Worm (Caenorhabditis elegans) whole organism, young adult: ENCODE measurements around the gene F58F9.1.
A peak's percentile ranks its signal among the peaks of the same experiment; 100 is the strongest.

Experiments used
- C17E4.6 ChIP-seq: fragments of 200-800 bp; sonication (Bioruptor generic); IDR thresholded peaks from 2 replicates; pipeline ENCODE4 v1.3.6; 2022; ENCODE audit warnings: missing genetic modification reagents, missing genetic modification characterization, missing compliant biosample characterization
- F10E7.11 ChIP-seq: sonication (generic microtip); optimal IDR thresholded peaks from 2 replicates; lab custom pipeline; 2017; ENCODE audit warnings: mild to moderate bottlenecking, missing genetic modification characterization, moderate library complexity, missing compliant biosample characterization
- F49E8.2 ChIP-seq: sonication (generic microtip); optimal IDR thresholded peaks from 3 replicates; lab custom pipeline; 2017; ENCODE audit warnings: missing genetic modification characterization, mild to moderate bottlenecking, missing compliant biosample characterization, antibody characterized with exemption, moderate library complexity; ENCODE audit not compliant: insufficient read depth
- T26A5.8 ChIP-seq: sonication (generic microtip); optimal IDR thresholded peaks from 2 replicates; lab custom pipeline; 2016; ENCODE audit warnings: missing genetic modification characterization, missing compliant biosample characterization
- akir-1 ChIP-seq: fragments of 200-800 bp; sonication (Bioruptor generic); optimal IDR thresholded peaks from 2 replicates; lab custom pipeline; 2018; ENCODE audit warnings: mild to moderate bottlenecking, missing genetic modification characterization, moderate library complexity, missing compliant biosample characterization
- atf-7 ChIP-seq: sonication (generic microtip); optimal IDR thresholded peaks from 2 replicates; lab custom pipeline; 2017; ENCODE audit warnings: mild to moderate bottlenecking, missing genetic modification characterization, missing compliant biosample characterization
- bed-2 ChIP-seq: fragments of 200-800 bp; sonication (Bioruptor generic); IDR thresholded peaks from 2 replicates; pipeline ENCODE4 v1.3.6; 2022; ENCODE audit warnings: missing genetic modification reagents, missing genetic modification characterization, missing compliant biosample characterization
- cebp-1 ChIP-seq, 2 experiments: fragments of 200-800 bp in 1 of 2; sonication (Bioruptor generic) in 1 of 2; sonication (generic microtip) in 1 of 2; IDR thresholded peaks in 1 of 2; optimal IDR thresholded peaks in 1 of 2; 2 replicates each; pipeline versions ENCODE4 v1.3.6 to Lab custom; 2017 to 2022; ENCODE audit warnings: missing compliant biosample characterization in 2 of 2, missing genetic modification characterization in 2 of 2, mild to moderate bottlenecking in 1 of 2, missing genetic modification reagents in 1 of 2, moderate library complexity in 1 of 2
- hmg-20 ChIP-seq: fragments of 200-800 bp; sonication (Bioruptor generic); IDR thresholded peaks from 2 replicates; pipeline ENCODE4 v1.3.6; 2022; ENCODE audit warnings: missing genetic modification reagents, missing genetic modification characterization, missing compliant biosample characterization
- hrde-1 ChIP-seq: sonication (generic microtip); optimal IDR thresholded peaks from 2 replicates; lab custom pipeline; 2016; ENCODE audit warnings: missing genetic modification characterization, mild to moderate bottlenecking, missing compliant biosample characterization, moderate library complexity, missing genotype, missing genetic modification reagents, borderline replicate concordance
- lir-1 ChIP-seq: fragments of 200-800 bp; sonication (Bioruptor generic); conservative IDR thresholded peaks from 2 replicates; pipeline ENCODE4 v1.3.6; 2022; ENCODE audit warnings: missing genetic modification reagents, missing genetic modification characterization, missing compliant biosample characterization
- madf-10 ChIP-seq: sonication (generic microtip); optimal IDR thresholded peaks from 2 replicates; lab custom pipeline; 2016; ENCODE audit warnings: mild to moderate bottlenecking, missing genetic modification characterization, missing compliant biosample characterization
- nfya-2 ChIP-seq: fragments of 200-800 bp; sonication (Bioruptor generic); IDR thresholded peaks from 2 replicates; pipeline ENCODE4 v1.3.6; 2022; ENCODE audit warnings: missing genetic modification reagents, missing genetic modification characterization, missing compliant biosample characterization
- nhr-120 ChIP-seq: fragments of 200-800 bp; sonication (Bioruptor generic); IDR thresholded peaks from 2 replicates; pipeline ENCODE4 v1.3.6; 2022; ENCODE audit warnings: missing genetic modification characterization, missing compliant biosample characterization
- nhr-179 ChIP-seq: sonication (generic microtip); optimal IDR thresholded peaks from 2 replicates; lab custom pipeline; 2016; ENCODE audit warnings: mild to moderate bottlenecking, missing genetic modification characterization, missing compliant biosample characterization
- nhr-80 ChIP-seq: sonication (generic microtip); optimal IDR thresholded peaks from 2 replicates; lab custom pipeline; 2016; ENCODE audit warnings: missing genetic modification characterization, missing compliant biosample characterization
- nhr-90 ChIP-seq: sonication (generic microtip); optimal IDR thresholded peaks from 2 replicates; lab custom pipeline; 2016; ENCODE audit warnings: missing genotype, mild to moderate bottlenecking, missing genetic modification characterization, missing compliant biosample characterization
- rec-8 ChIP-seq, 2 experiments: sonication (generic microtip); optimal IDR thresholded peaks; 2 replicates each; lab custom pipeline; 2016; ENCODE audit warnings: mild to moderate bottlenecking in 2 of 2, missing genetic modification characterization in 2 of 2, missing genetic modification reagents in 2 of 2, missing genotype in 2 of 2, missing biosample characterization in 1 of 2, missing compliant biosample characterization in 1 of 2, moderate library complexity in 1 of 2
- repo-1 ChIP-seq: sonication (generic microtip); optimal IDR thresholded peaks from 2 replicates; lab custom pipeline; 2017; ENCODE audit warnings: mild to moderate bottlenecking, missing genetic modification characterization, missing compliant biosample characterization
- tbx-9 ChIP-seq: sonication (generic microtip); optimal IDR thresholded peaks from 2 replicates; lab custom pipeline; 2016; ENCODE audit warnings: borderline replicate concordance, missing genetic modification characterization, inconsistent platforms, missing compliant biosample characterization
- unc-130 ChIP-seq: sonication (generic microtip); optimal IDR thresholded peaks from 2 replicates; lab custom pipeline; 2016; ENCODE audit warnings: missing genetic modification reagents, missing genetic modification characterization, missing compliant biosample characterization
- zfh-2 ChIP-seq: fragments of 200-800 bp; sonication (Bioruptor generic); conservative IDR thresholded peaks from 2 replicates; pipeline ENCODE4 v1.3.6; 2022; ENCODE audit warnings: missing genetic modification reagents, missing genetic modification characterization, missing compliant biosample characterization
- ztf-18 ChIP-seq: sonication (generic microtip); optimal IDR thresholded peaks from 2 replicates; lab custom pipeline; 2016; ENCODE audit warnings: missing genotype, mild to moderate bottlenecking, missing genetic modification characterization, missing compliant biosample characterization
- ztf-25 ChIP-seq: fragments of 200-800 bp; sonication (Bioruptor generic); IDR thresholded peaks from 2 replicates; pipeline ENCODE4 v1.3.6; 2022; ENCODE audit warnings: missing genetic modification reagents, missing genetic modification characterization, missing compliant biosample characterization

The F58F9.1 gene

ce11 chrIV:6219429-6219828, 30.2 kb upstream of the F58F9.1 start, which contains the start of gene C49A9.4:
Gene C49A9.4 (plus strand): TSS chrIV:6219693.
- no peak for TF ChIP-seq cebp-1 (GFP tag; IDR thresholded peaks at IDR 0.05; lab: Robert Waterston, UW)
- no peak for TF ChIP-seq cebp-1 (tag; optimal IDR thresholded peaks at IDR 0.05; lab: Kevin White, UChicago)
- peak; percentile 58 for TF ChIP-seq nhr-80 (tag; lab: Kevin White, UChicago)

- TF ChIP-seq nhr-80 (tag; lab: Kevin White, UChicago) (peak; percentile 64), F49E8.2 (tag; lab: Kevin White, UChicago) (no peak), repo-1 (tag; lab: Kevin White, UChicago) (no peak)
Measured at ce11 chrIV:6221878-6222277, 27.8 kb upstream of the F58F9.1 start, which contains the start of gene C49A9.3. Gene C49A9.3 (plus strand): TSS chrIV:6222089.

- TF ChIP-seq nhr-80 (tag; lab: Kevin White, UChicago) (peak; percentile 38), F10E7.11 (no peak)
Measured at ce11 chrIV:6225143-6225542, 24.5 kb upstream of the F58F9.1 start, which contains the start of gene C49A9.2. Gene C49A9.2 (plus strand): TSS chrIV:6225443.

ce11 chrIV:6227974-6228373, 21.7 kb upstream of the F58F9.1 start, which contains the start of gene C49A9.1:
Gene C49A9.1 (plus strand): TSS chrIV:6228190.
- peak; percentile 19 for TF ChIP-seq nhr-80 (tag; lab: Kevin White, UChicago)
- no peak for TF ChIP-seq lir-1 (GFP tag; lab: Robert Waterston, UW)

- TF ChIP-seq T26A5.8 (tag; lab: Kevin White, UChicago) (no peak), bed-2 (GFP tag; lab: Robert Waterston, UW) (no peak), tbx-9 (tag; lab: Kevin White, UChicago) (no peak), nhr-80 (tag; lab: Kevin White, UChicago) (peak; percentile 37), hrde-1 (tag; lab: Kevin White, UChicago) (no peak), ztf-18 (tag; lab: Kevin White, UChicago) (no peak), rec-8 (tag; optimal IDR thresholded peaks at IDR 0.05; lab: Kevin White, UChicago) (no peak), hmg-20 (GFP tag; lab: Robert Waterston, UW) (no peak)
Measured at ce11 chrIV:6230560-6231073, 19.0 kb upstream of the F58F9.1 start, which contains the start of gene F58F9.4. Gene F58F9.4 (plus strand): TSS chrIV:6231023.

- no peak for TF ChIP-seq unc-130
- TF ChIP-seq nhr-80 (tag; lab: Kevin White, UChicago), result peak; percentile 37
Measured at ce11 chrIV:6232769-6233290, 16.8 kb upstream of the F58F9.1 start, which contains the start of gene F58F9.3. Gene F58F9.3 (plus strand): TSS chrIV:6233240.

- no peak for TF ChIP-seq nfya-2
- no peak for TF ChIP-seq C17E4.6 (GFP tag; lab: Robert Waterston, UW)
Measured at ce11 chrIV:6237508-6238227, 12.0 kb upstream of the F58F9.1 start, which contains the start of the genes F58F9.6 and F58F9.8. Gene F58F9.6 (minus strand): TSS chrIV:6237608. Gene F58F9.8 (plus strand): TSS chrIV:6238177.

ce11 chrIV:6239993-6240392, 9.6 kb upstream of the F58F9.1 start, which contains the start of gene F58F9.9:
Gene F58F9.9 (plus strand): TSS chrIV:6240293.
- TF ChIP-seq zfh-2 (GFP tag; lab: Robert Waterston, UW), result no peak
- no peak for TF ChIP-seq madf-10 (tag; lab: Kevin White, UChicago)
- TF ChIP-seq akir-1, result no peak
- TF ChIP-seq bed-2 (GFP tag; lab: Robert Waterston, UW), result no peak
- no peak for TF ChIP-seq F10E7.11
- no peak for TF ChIP-seq nhr-179 (tag; lab: Kevin White, UChicago)
- TF ChIP-seq atf-7 (tag; lab: Kevin White, UChicago), result no peak
- no peak for TF ChIP-seq nhr-90 (tag; lab: Kevin White, UChicago)
- TF ChIP-seq nhr-120 (GFP tag; lab: Robert Waterston, UW), result no peak
- no peak for TF ChIP-seq ztf-25 (GFP tag; lab: Robert Waterston, UW)
